Worm (Caenorhabditis elegans) whole organism, L1 larva: Measurements from ENCODE around the gene T26E4.2.
A peak's percentile ranks its signal among the peaks of the same experiment; 100 is the strongest.

ENCODE experiments used
- C04F5.9 ChIP-seq: sonication (generic microtip); optimal IDR thresholded peaks from 2 replicates; lab custom pipeline; 2016; ENCODE audit warnings: missing genetic modification characterization, missing compliant biosample characterization
- C16A3.4 ChIP-seq: fragments of 150-350 bp; optimal IDR thresholded peaks from 2 replicates; lab custom pipeline; 2014; ENCODE audit warnings: missing biosample characterization, missing genetic modification characterization
- aha-1 ChIP-seq: fragments of 150-350 bp; optimal IDR thresholded peaks from 2 replicates; lab custom pipeline; 2014; ENCODE audit warnings: missing biosample characterization, missing genetic modification characterization
- aly-2 ChIP-seq: fragments of 150-350 bp; optimal IDR thresholded peaks from 2 replicates; lab custom pipeline; 2014; ENCODE audit warnings: missing biosample characterization, missing genetic modification characterization
- ceh-63 ChIP-seq: fragments of 200-800 bp; sonication (Bioruptor generic); optimal IDR thresholded peaks from 2 replicates; lab custom pipeline; 2018; ENCODE audit warnings: mild to moderate bottlenecking, missing genetic modification characterization, missing compliant biosample characterization
- ceh-8 ChIP-seq: fragments of 200-800 bp; sonication (Bioruptor generic); optimal IDR thresholded peaks from 2 replicates; lab custom pipeline; 2018; ENCODE audit warnings: mild to moderate bottlenecking, missing genetic modification characterization, moderate library complexity, missing compliant biosample characterization
- ceh-88 ChIP-seq: fragments of 200-800 bp; sonication (Bioruptor generic); IDR thresholded peaks from 2 replicates; pipeline ENCODE4 v1.3.6; 2022; ENCODE audit warnings: missing genetic modification characterization, missing compliant biosample characterization
- ces-1 ChIP-seq: fragments of 150-350 bp; optimal IDR thresholded peaks from 2 replicates; lab custom pipeline; 2014; ENCODE audit warnings: missing biosample characterization, missing genetic modification reagents, missing genetic modification characterization
- dsc-1 ChIP-seq: sonication (generic microtip); optimal IDR thresholded peaks from 2 replicates; lab custom pipeline; 2016; ENCODE audit warnings: mild to moderate bottlenecking, missing genetic modification characterization, missing compliant biosample characterization
- efl-3 ChIP-seq: fragments of 200-800 bp; sonication (Bioruptor generic); optimal IDR thresholded peaks from 2 replicates; lab custom pipeline; 2018; ENCODE audit warnings: mild to moderate bottlenecking, missing genetic modification characterization, missing compliant biosample characterization
- egl-13 ChIP-seq: sonication (generic microtip); optimal IDR thresholded peaks from 2 replicates; lab custom pipeline; 2016; ENCODE audit warnings: missing genotype, missing genetic modification reagents, missing genetic modification characterization, missing compliant biosample characterization
- elt-2 ChIP-seq: sonication (generic microtip); optimal IDR thresholded peaks from 2 replicates; lab custom pipeline; 2016; ENCODE audit warnings: missing genetic modification characterization, mild to moderate bottlenecking, inconsistent platforms, missing compliant biosample characterization, missing genetic modification reagents
- elt-3 ChIP-seq, 6 experiments: fragments of 150-350 bp in 1 of 6; sonication (generic microtip); optimal IDR thresholded peaks; 2 replicates each; lab custom pipeline; 2017 to 2018; ENCODE audit warnings: missing biosample characterization in 6 of 6, missing genetic modification characterization in 6 of 6, inconsistent platforms in 1 of 6
- fkh-4 ChIP-seq: sonication (generic microtip); optimal IDR thresholded peaks from 2 replicates; lab custom pipeline; 2016; ENCODE audit warnings: missing compliant biosample characterization, missing genetic modification characterization, borderline replicate concordance
- fkh-8 ChIP-seq: sonication (generic microtip); optimal IDR thresholded peaks from 2 replicates; lab custom pipeline; 2016; ENCODE audit warnings: mild to moderate bottlenecking, missing genetic modification characterization, missing compliant biosample characterization
- grh-1 ChIP-seq: fragments of 200-800 bp; sonication (Bioruptor generic); IDR thresholded peaks from 2 replicates; pipeline ENCODE4 v1.3.6; 2022; ENCODE audit warnings: missing genetic modification reagents, missing genetic modification characterization, missing compliant biosample characterization
- hlh-17 ChIP-seq: fragments of 200-800 bp; sonication (Bioruptor generic); optimal IDR thresholded peaks from 2 replicates; lab custom pipeline; 2018; ENCODE audit warnings: missing genetic modification characterization, mild to moderate bottlenecking, missing compliant biosample characterization, moderate library complexity, borderline replicate concordance
- hlh-4 ChIP-seq: sonication (generic microtip); optimal IDR thresholded peaks from 2 replicates; lab custom pipeline; 2016; ENCODE audit warnings: mild to moderate bottlenecking, missing genetic modification characterization, missing compliant biosample characterization
- irx-1 ChIP-seq: sonication (generic microtip); optimal IDR thresholded peaks from 2 replicates; lab custom pipeline; 2016; ENCODE audit warnings: missing genetic modification characterization, missing compliant biosample characterization
- lin-14 ChIP-seq: fragments of 200-800 bp; sonication (Bioruptor generic); optimal IDR thresholded peaks from 2 replicates; lab custom pipeline; 2018; ENCODE audit warnings: mild to moderate bottlenecking, missing genetic modification characterization, moderate library complexity, missing compliant biosample characterization
- lsy-2 ChIP-seq, 2 experiments: fragments of 150-350 bp; optimal IDR thresholded peaks; 2 replicates each; lab custom pipeline; 2014; ENCODE audit warnings: missing biosample characterization in 2 of 2, missing genetic modification characterization in 2 of 2
- mab-9 ChIP-seq: fragments of 200-800 bp; sonication (Bioruptor generic); IDR thresholded peaks from 2 replicates; pipeline ENCODE4 v1.3.6; 2022; ENCODE audit warnings: missing genetic modification reagents, missing genetic modification characterization, missing compliant biosample characterization
- mep-1 ChIP-seq: fragments of 150-350 bp; optimal IDR thresholded peaks from 2 replicates; lab custom pipeline; 2014; ENCODE audit warnings: missing biosample characterization, missing genetic modification characterization
- nhr-12 ChIP-seq: sonication (generic microtip); optimal IDR thresholded peaks from 2 replicates; lab custom pipeline; 2017; ENCODE audit warnings: missing biosample characterization, missing genetic modification characterization
- nhr-19 ChIP-seq: fragments of 200-800 bp; sonication (Bioruptor generic); conservative IDR thresholded peaks from 2 replicates; pipeline ENCODE4 v1.3.6; 2022; ENCODE audit warnings: missing genetic modification characterization, missing compliant biosample characterization
- nhr-20 ChIP-seq: sonication (generic microtip); optimal IDR thresholded peaks from 2 replicates; lab custom pipeline; 2016; ENCODE audit warnings: mild to moderate bottlenecking, missing genetic modification characterization, missing compliant biosample characterization
- nhr-77 ChIP-seq: fragments of 150-350 bp; optimal IDR thresholded peaks from 2 replicates; lab custom pipeline; 2014; ENCODE audit warnings: missing biosample characterization, missing genetic modification characterization
- snpc-4 ChIP-seq: fragments of 150-350 bp; optimal IDR thresholded peaks from 2 replicates; lab custom pipeline; 2014; ENCODE audit warnings: missing biosample characterization, missing genetic modification characterization
- sox-4 ChIP-seq: sonication (generic microtip); optimal IDR thresholded peaks from 2 replicates; lab custom pipeline; 2016; ENCODE audit warnings: missing genetic modification characterization, missing compliant biosample characterization
- swsn-7 ChIP-seq: sonication (generic microtip); optimal IDR thresholded peaks from 2 replicates; lab custom pipeline; 2016; ENCODE audit warnings: missing genetic modification characterization, missing compliant biosample characterization
- unc-130 ChIP-seq: fragments of 150-350 bp; optimal IDR thresholded peaks from 2 replicates; lab custom pipeline; 2017; ENCODE audit warnings: missing biosample characterization, missing genetic modification characterization, inconsistent platforms
- unc-86 ChIP-seq: sonication (generic microtip); optimal IDR thresholded peaks from 2 replicates; lab custom pipeline; 2016; ENCODE audit warnings: missing genetic modification characterization, missing compliant biosample characterization
- vab-15 ChIP-seq: sonication (generic microtip); optimal IDR thresholded peaks from 2 replicates; lab custom pipeline; 2017; ENCODE audit warnings: missing genotype, mild to moderate bottlenecking, missing genetic modification characterization, missing compliant biosample characterization
- xbp-1 ChIP-seq: sonication (generic microtip); optimal IDR thresholded peaks from 2 replicates; lab custom pipeline; 2016; ENCODE audit warnings: missing genetic modification characterization, missing compliant biosample characterization
- zip-4 ChIP-seq: fragments of 200-800 bp; sonication (Bioruptor generic); optimal IDR thresholded peaks from 2 replicates; lab custom pipeline; 2018; ENCODE audit warnings: mild to moderate bottlenecking, missing genetic modification characterization, moderate library complexity, missing compliant biosample characterization
- ztf-11 ChIP-seq, 2 experiments: sonication (generic microtip); optimal IDR thresholded peaks; 2 replicates each; lab custom pipeline; 2016 to 2017; ENCODE audit warnings: missing genetic modification characterization in 2 of 2, missing biosample characterization in 1 of 2, missing compliant biosample characterization in 1 of 2

Gene T26E4.2

DNA sequence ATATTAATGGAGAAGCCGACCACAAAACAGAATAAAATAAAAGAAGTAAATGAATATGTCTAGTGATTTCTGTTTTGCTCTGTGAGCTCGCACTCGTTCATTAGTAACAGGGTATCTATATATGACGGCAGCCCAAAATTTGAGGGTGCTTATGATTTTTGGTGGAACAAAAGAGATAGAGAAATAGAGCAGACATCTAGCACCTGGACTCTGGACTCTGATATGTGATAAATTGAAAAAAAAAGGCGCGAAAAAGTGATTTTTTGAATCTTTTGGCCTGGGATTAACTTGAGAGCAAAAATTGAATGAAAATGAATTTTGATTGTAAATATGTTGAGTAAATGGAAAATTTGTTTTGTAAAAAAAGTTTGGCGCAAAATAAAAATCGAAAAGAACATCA is 4.5 kb upstream of the T26E4.2 start, which contains the start of gene nhr-283:
Gene nhr-283 (minus strand): TSS at position 101 of the 400 bp plus-strand sequence.
- no peak for TF ChIP-seq nhr-20 (tag; lab: Kevin White, UChicago)
- TF ChIP-seq unc-130 (tag; lab: Kevin White, UChicago) = no peak
- TF ChIP-seq dsc-1 (tag; lab: Kevin White, UChicago) = no peak
- TF ChIP-seq elt-2 (tag; lab: Kevin White, UChicago) = no peak
- TF ChIP-seq lsy-2 (tag; optimal IDR thresholded peaks at IDR 0.05; lab: Kevin White, UChicago) = no peak
- TF ChIP-seq unc-86 = no peak
- peak; percentile 24 for TF ChIP-seq fkh-8

DNA sequence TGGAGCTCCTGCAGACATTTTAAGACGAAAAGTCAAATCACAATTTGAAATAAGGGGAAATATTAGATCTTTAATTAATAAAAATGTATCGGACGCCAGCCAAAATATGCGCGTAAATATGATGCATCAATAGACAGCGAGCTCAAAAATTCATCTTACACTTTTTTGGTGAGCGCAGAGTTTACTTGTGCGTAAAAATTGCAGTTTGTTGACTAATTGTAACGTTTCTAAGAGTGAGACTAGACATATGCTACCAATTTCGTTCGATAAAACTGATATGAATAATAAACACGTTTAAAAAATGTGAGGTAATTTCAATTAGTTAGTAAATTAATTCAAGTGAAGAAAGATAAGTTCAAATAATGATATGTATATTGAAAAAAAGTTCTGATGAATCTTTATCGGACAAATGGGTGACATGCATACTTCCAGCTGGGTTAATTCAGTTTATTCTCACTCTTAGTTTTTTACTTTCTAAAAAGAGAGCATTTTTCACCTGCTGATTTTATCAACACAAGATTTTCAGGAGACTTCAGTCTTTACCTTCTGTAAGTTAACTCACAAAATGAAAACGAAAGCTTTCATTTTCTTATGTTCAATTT is 2.0 kb upstream of the T26E4.2 start, which contains the start of the genes nhr-285 and irld-52:
Gene nhr-285 (minus strand): TSS at position 101 of the 602 bp plus-strand sequence.
Gene irld-52 (plus strand): TSS at position 552 of the 602 bp plus-strand sequence.
- no peak for TF ChIP-seq nhr-12 (tag; lab: Kevin White, UChicago)
- TF ChIP-seq xbp-1 (tag; lab: Kevin White, UChicago) = no peak
- TF ChIP-seq lin-14 (GFP tag; lab: Kevin White, UChicago) = no peak
- TF ChIP-seq lsy-2 (tag; optimal IDR thresholded peaks at IDR 0.05; lab: Kevin White, UChicago) = no peak
- no peak for TF ChIP-seq aha-1 (tag; lab: Kevin White, UChicago)
- no peak for TF ChIP-seq efl-3
- no peak for TF ChIP-seq elt-3 (tag; optimal IDR thresholded peaks at IDR 0.05; lab: Kevin White, UChicago)
- TF ChIP-seq sox-4 = no peak
- no peak for TF ChIP-seq mep-1 (tag; lab: Kevin White, UChicago)
- TF ChIP-seq C16A3.4 (tag; lab: Kevin White, UChicago) = no peak
- TF ChIP-seq nhr-19 (GFP tag; lab: Robert Waterston, UW) = no peak
- TF ChIP-seq egl-13 = no peak
- TF ChIP-seq mab-9 (GFP tag; lab: Robert Waterston, UW) = no peak
- TF ChIP-seq nhr-20 (tag; lab: Kevin White, UChicago) = no peak

DNA sequence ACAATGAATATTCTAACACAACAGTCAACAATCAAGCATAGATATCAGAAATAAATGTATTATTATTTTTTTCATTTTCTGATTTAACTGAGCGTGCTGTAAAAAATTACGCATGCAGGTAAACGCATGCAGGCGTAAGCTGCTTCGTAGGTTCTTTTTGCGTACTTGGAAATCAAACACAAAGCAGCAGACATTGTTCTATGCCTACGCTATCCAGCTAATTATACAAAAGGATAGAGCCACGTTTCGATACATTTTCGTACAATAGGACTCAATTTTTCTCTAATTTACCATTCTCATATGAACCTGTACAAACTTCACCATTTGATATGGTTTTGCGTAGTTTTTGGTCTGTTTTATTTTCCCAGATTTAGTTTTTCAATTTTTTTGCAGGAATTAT is 1.3 kb downstream of the T26E4.2 start, which contains the start of gene T26E4.3:
Gene T26E4.3 (plus strand): TSS at position 301 of the 400 bp plus-strand sequence.
- TF ChIP-seq fkh-4 (tag; lab: Kevin White, UChicago) (no peak), dsc-1 (tag; lab: Kevin White, UChicago) (no peak), nhr-77 (tag; lab: Kevin White, UChicago) (no peak), sox-4 (no peak), irx-1 (no peak), hlh-4 (no peak), zip-4 (no peak), snpc-4 (tag; lab: Kevin White, UChicago) (no peak), grh-1 (no peak)
- TF ChIP-seq, all 84 proteins: peak for 0

DNA sequence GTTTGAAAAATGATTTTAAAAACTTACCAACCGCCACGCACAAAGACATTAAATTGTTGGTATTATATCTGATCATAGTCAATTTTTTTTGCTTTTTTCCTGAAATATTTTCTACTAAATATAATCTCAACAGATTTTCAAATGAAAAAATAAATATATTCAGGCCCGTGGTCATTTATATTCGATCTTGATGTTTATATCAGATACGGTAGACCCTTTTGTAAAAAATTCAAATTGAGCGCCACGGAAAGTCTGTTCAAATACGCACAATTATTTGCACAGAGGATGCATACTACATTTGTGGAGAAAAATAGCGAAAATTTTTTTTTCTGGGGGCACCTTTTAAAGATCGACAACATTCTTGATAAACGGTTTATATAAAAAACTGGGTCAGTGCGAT is 11.2 kb downstream of the T26E4.2 start, which contains the start of gene T26E4.4:
Gene T26E4.4 (minus strand): TSS at position 101 of the 400 bp plus-strand sequence.
- no peak for TF ChIP-seq swsn-7 (tag; lab: Kevin White, UChicago)
- no peak for TF ChIP-seq ztf-11 (tag; optimal IDR thresholded peaks at IDR 0.05; lab: Kevin White, UChicago)
- TF ChIP-seq hlh-17 (GFP tag; lab: Kevin White, UChicago) = no peak
- no peak for TF ChIP-seq ces-1 (GFP tag; lab: Kevin White, UChicago)
- TF ChIP-seq ceh-63 (GFP tag; lab: Kevin White, UChicago) = no peak
- no peak for TF ChIP-seq ceh-8 (GFP tag; lab: Kevin White, UChicago)
- TF ChIP-seq hlh-4 = no peak
- TF ChIP-seq aly-2 (tag; lab: Kevin White, UChicago) = no peak
- TF ChIP-seq ceh-88 (GFP tag; lab: Robert Waterston, UW) = no peak
- no peak for TF ChIP-seq vab-15 (tag; lab: Kevin White, UChicago)
- TF ChIP-seq zip-4 = no peak
- TF ChIP-seq C04F5.9 = no peak
